Worm (Caenorhabditis elegans) whole organism, young adult: ENCODE data around the gene ZK669.2.

ENCODE experiments used
- B0019.2 ChIP-seq: fragments of 200-800 bp; sonication (Bioruptor generic); conservative IDR thresholded peaks from 2 replicates; pipeline ENCODE4 v1.3.6; 2022; ENCODE audit warnings: missing genetic modification reagents, missing genetic modification characterization, missing compliant biosample characterization
- C06A6.2 ChIP-seq: fragments of 200-800 bp; sonication (Bioruptor generic); conservative IDR thresholded peaks from 2 replicates; pipeline ENCODE4 v1.3.6; 2022; ENCODE audit warnings: missing genetic modification characterization, missing compliant biosample characterization
- C17E4.6 ChIP-seq: fragments of 200-800 bp; sonication (Bioruptor generic); IDR thresholded peaks from 2 replicates; pipeline ENCODE4 v1.3.6; 2022; ENCODE audit warnings: missing genetic modification reagents, missing genetic modification characterization, missing compliant biosample characterization
- F33H1.4 ChIP-seq: fragments of 200-800 bp; sonication (Bioruptor generic); IDR thresholded peaks from 2 replicates; pipeline ENCODE4 v1.3.6; 2022; ENCODE audit warnings: missing genetic modification reagents, missing genetic modification characterization, missing compliant biosample characterization
- F39B2.1 ChIP-seq: fragments of 200-800 bp; sonication (Bioruptor generic); IDR thresholded peaks from 2 replicates; pipeline ENCODE4 v1.3.6; 2022; ENCODE audit warnings: missing genetic modification reagents, missing genetic modification characterization, missing compliant biosample characterization
- F49E8.2 ChIP-seq: sonication (generic microtip); optimal IDR thresholded peaks from 3 replicates; lab custom pipeline; 2017; ENCODE audit warnings: missing genetic modification characterization, mild to moderate bottlenecking, missing compliant biosample characterization, antibody characterized with exemption, moderate library complexity; ENCODE audit not compliant: insufficient read depth
- F52B5.7 ChIP-seq: sonication (generic microtip); optimal IDR thresholded peaks from 2 replicates; lab custom pipeline; 2016; ENCODE audit warnings: mild to moderate bottlenecking, missing genetic modification characterization, missing compliant biosample characterization
- F55B11.4 ChIP-seq: sonication (generic microtip); optimal IDR thresholded peaks from 2 replicates; lab custom pipeline; 2016; ENCODE audit warnings: missing compliant biosample characterization, missing genetic modification characterization, borderline replicate concordance; ENCODE audit not compliant: insufficient read depth
- Y56A3A.18 ChIP-seq: fragments of 200-800 bp; sonication (Bioruptor generic); IDR thresholded peaks from 2 replicates; pipeline ENCODE4 v1.3.6; 2022; ENCODE audit warnings: missing genetic modification reagents, missing genetic modification characterization, missing compliant biosample characterization
- Y67H2A.10 ChIP-seq: fragments of 200-800 bp; sonication (Bioruptor generic); conservative IDR thresholded peaks from 2 replicates; pipeline ENCODE4 v1.3.6; 2022; ENCODE audit warnings: missing genetic modification reagents, missing genetic modification characterization, missing compliant biosample characterization
- Y79H2A.3 ChIP-seq: fragments of 200-800 bp; sonication (Bioruptor generic); conservative IDR thresholded peaks from 2 replicates; pipeline ENCODE4 v1.3.6; 2022; ENCODE audit warnings: missing genetic modification reagents, missing genetic modification characterization, missing compliant biosample characterization
- ZK185.1 ChIP-seq: sonication (generic microtip); optimal IDR thresholded peaks from 2 replicates; lab custom pipeline; 2016; ENCODE audit warnings: mild to moderate bottlenecking, missing genetic modification characterization, missing compliant biosample characterization; ENCODE audit not compliant: poor library complexity, severe bottlenecking
- ama-1 ChIP-seq, 3 experiments: fragments of 150-350 bp in 1 of 3; sonication (generic microtip) in 2 of 3; optimal IDR thresholded peaks; 2 replicates each; lab custom pipeline; 2014 to 2018; ENCODE audit warnings: missing biosample characterization in 2 of 3, missing genetic modification characterization in 2 of 3, missing genetic modification reagents in 2 of 3
- attf-3 ChIP-seq: fragments of 200-800 bp; sonication (Bioruptor generic); conservative IDR thresholded peaks from 2 replicates; pipeline ENCODE4 v1.3.6; 2022; ENCODE audit warnings: missing genetic modification reagents, missing genetic modification characterization, missing compliant biosample characterization
- bed-2 ChIP-seq: fragments of 200-800 bp; sonication (Bioruptor generic); IDR thresholded peaks from 2 replicates; pipeline ENCODE4 v1.3.6; 2022; ENCODE audit warnings: missing genetic modification reagents, missing genetic modification characterization, missing compliant biosample characterization
- ceh-100 ChIP-seq: fragments of 200-800 bp; sonication (Bioruptor generic); IDR thresholded peaks from 2 replicates; pipeline ENCODE4 v1.3.6; 2022; ENCODE audit warnings: missing genetic modification reagents, missing genetic modification characterization, missing compliant biosample characterization
- egl-44 ChIP-seq: fragments of 200-800 bp; sonication (Bioruptor generic); IDR thresholded peaks from 2 replicates; pipeline ENCODE4 v1.3.6; 2022; ENCODE audit warnings: missing genetic modification reagents, missing genetic modification characterization, missing compliant biosample characterization
- ekl-4 ChIP-seq: fragments of 200-800 bp; sonication (Bioruptor generic); IDR thresholded peaks from 2 replicates; pipeline ENCODE4 v1.3.6; 2022; ENCODE audit warnings: missing genetic modification reagents, missing genetic modification characterization, missing compliant biosample characterization
- ets-4 ChIP-seq: fragments of 200-800 bp; sonication (Bioruptor generic); optimal IDR thresholded peaks from 2 replicates; lab custom pipeline; 2018; ENCODE audit warnings: mild to moderate bottlenecking, missing genetic modification characterization, missing compliant biosample characterization
- him-1 ChIP-seq: sonication (generic microtip); optimal IDR thresholded peaks from 2 replicates; lab custom pipeline; 2016; ENCODE audit warnings: missing genotype, missing genetic modification reagents, missing genetic modification characterization, missing compliant biosample characterization
- let-607 ChIP-seq, 2 experiments: fragments of 200-800 bp in 1 of 2; sonication (Bioruptor generic) in 1 of 2; sonication (generic microtip) in 1 of 2; optimal IDR thresholded peaks; 2 replicates each; lab custom pipeline; 2016 to 2018; ENCODE audit warnings: mild to moderate bottlenecking in 2 of 2, missing compliant biosample characterization in 2 of 2, missing genetic modification characterization in 2 of 2, moderate library complexity in 2 of 2, missing genotype in 1 of 2
- lin-26 ChIP-seq: fragments of 200-800 bp; sonication (Bioruptor generic); IDR thresholded peaks from 2 replicates; pipeline ENCODE4 v1.3.6; 2022; ENCODE audit warnings: missing genetic modification reagents, missing genetic modification characterization, missing compliant biosample characterization
- lin-40 ChIP-seq: sonication (generic microtip); optimal IDR thresholded peaks from 2 replicates; lab custom pipeline; 2016; ENCODE audit warnings: missing genetic modification characterization, mild to moderate bottlenecking, missing compliant biosample characterization, missing genotype, missing genetic modification reagents
- lin-54 ChIP-seq: fragments of 200-800 bp; sonication (Bioruptor generic); optimal IDR thresholded peaks from 2 replicates; lab custom pipeline; 2018; ENCODE audit warnings: mild to moderate bottlenecking, missing genetic modification characterization, missing compliant biosample characterization
- madf-6 ChIP-seq: fragments of 200-800 bp; sonication (Bioruptor generic); IDR thresholded peaks from 2 replicates; pipeline ENCODE4 v1.3.6; 2022; ENCODE audit warnings: missing genetic modification reagents, missing genetic modification characterization, missing compliant biosample characterization
- madf-8 ChIP-seq: fragments of 200-800 bp; sonication (Bioruptor generic); conservative IDR thresholded peaks from 2 replicates; pipeline ENCODE4 v1.3.6; 2022; ENCODE audit warnings: missing genetic modification reagents, missing genetic modification characterization, missing compliant biosample characterization
- mcd-1 ChIP-seq: fragments of 200-800 bp; sonication (Bioruptor generic); IDR thresholded peaks from 2 replicates; pipeline ENCODE4 v1.3.6; 2022; ENCODE audit warnings: missing genetic modification reagents, missing genetic modification characterization, missing compliant biosample characterization
- mel-28 ChIP-seq: sonication (generic microtip); optimal IDR thresholded peaks from 2 replicates; lab custom pipeline; 2016; ENCODE audit warnings: borderline replicate concordance, mild to moderate bottlenecking, missing genetic modification characterization, missing compliant biosample characterization
- mes-4 ChIP-seq: sonication (generic microtip); optimal IDR thresholded peaks from 2 replicates; lab custom pipeline; 2016; ENCODE audit warnings: missing genotype, missing genetic modification characterization, missing compliant biosample characterization
- nfya-2 ChIP-seq: fragments of 200-800 bp; sonication (Bioruptor generic); IDR thresholded peaks from 2 replicates; pipeline ENCODE4 v1.3.6; 2022; ENCODE audit warnings: missing genetic modification reagents, missing genetic modification characterization, missing compliant biosample characterization
- pbrm-1 ChIP-seq: fragments of 200-800 bp; sonication (Bioruptor generic); IDR thresholded peaks from 2 replicates; pipeline ENCODE4 v1.3.6; 2022; ENCODE audit warnings: missing genetic modification reagents, missing genetic modification characterization, missing compliant biosample characterization
- pha-4 ChIP-seq: fragments of 150-350 bp; sonication (generic microtip); optimal IDR thresholded peaks from 2 replicates; lab custom pipeline; 2014; ENCODE audit warnings: missing biosample characterization, missing genetic modification reagents, missing genetic modification characterization
- sdz-38 ChIP-seq: sonication (generic microtip); optimal IDR thresholded peaks from 2 replicates; lab custom pipeline; 2016; ENCODE audit warnings: missing genotype, missing genetic modification characterization, missing compliant biosample characterization
- snpc-4 ChIP-seq, 5 experiments: fragments of 150-350 bp in 1 of 5; sonication (generic microtip) in 4 of 5; optimal IDR thresholded peaks; 2 replicates each; lab custom pipeline; 2014 to 2018; ENCODE audit warnings: missing genetic modification characterization in 5 of 5, missing biosample characterization in 3 of 5, antibody characterized with exemption in 2 of 5, mild to moderate bottlenecking in 2 of 5, missing compliant biosample characterization in 2 of 5, missing genotype in 2 of 5, moderate library complexity in 2 of 5, missing genetic modification reagents in 1 of 5
- unc-130 ChIP-seq: sonication (generic microtip); optimal IDR thresholded peaks from 2 replicates; lab custom pipeline; 2016; ENCODE audit warnings: missing genetic modification reagents, missing genetic modification characterization, missing compliant biosample characterization
- unc-62 ChIP-seq: fragments of 150-350 bp; optimal IDR thresholded peaks from 2 replicates; lab custom pipeline; 2014; ENCODE audit warnings: missing biosample characterization, missing genetic modification reagents, missing genetic modification characterization
- xnd-1 ChIP-seq: sonication (generic microtip); optimal IDR thresholded peaks from 2 replicates; lab custom pipeline; 2016; ENCODE audit warnings: missing genotype, missing genetic modification reagents, missing genetic modification characterization, missing compliant biosample characterization
- zfh-2 ChIP-seq: fragments of 200-800 bp; sonication (Bioruptor generic); conservative IDR thresholded peaks from 2 replicates; pipeline ENCODE4 v1.3.6; 2022; ENCODE audit warnings: missing genetic modification reagents, missing genetic modification characterization, missing compliant biosample characterization
- ztf-3 ChIP-seq: fragments of 200-800 bp; sonication (Bioruptor generic); optimal IDR thresholded peaks from 2 replicates; lab custom pipeline; 2018; ENCODE audit warnings: mild to moderate bottlenecking, missing genetic modification characterization, missing compliant biosample characterization

Gene ZK669.2

ce11 chrII:7955548-7955947 is 17.6 kb upstream of the ZK669.2 start:
- TF ChIP-seq lin-40 (tag; lab: Kevin White, UChicago) (no peak), ceh-100 (GFP tag; lab: Robert Waterston, UW) (no peak), pha-4 (tag; lab: Kevin White, UChicago) (no peak), ZK185.1 (tag; lab: Kevin White, UChicago) (no peak), bed-2 (GFP tag; lab: Robert Waterston, UW) (no peak), Y67H2A.10 (GFP tag; lab: Robert Waterston, UW) (no peak)
- TF ChIP-seq, all 124 proteins: peak for 0

- TF ChIP-seq pha-4 (tag; lab: Kevin White, UChicago) (no peak), F49E8.2 (tag; lab: Kevin White, UChicago) (no peak), pbrm-1 (GFP tag; lab: Robert Waterston, UW) (no peak)
Measured at ce11 chrII:7948278-7948677, 10.3 kb upstream of the ZK669.2 start.

- TF ChIP-seq ztf-3 (GFP tag; lab: Kevin White, UChicago) (no peak), F52B5.7 (tag; lab: Kevin White, UChicago) (no peak), ets-4 (GFP tag; lab: Kevin White, UChicago) (no peak), Y56A3A.18 (GFP tag; lab: Robert Waterston, UW) (no peak), nfya-2 (GFP tag; lab: Robert Waterston, UW) (no peak), C06A6.2 (GFP tag; lab: Robert Waterston, UW) (no peak), mcd-1 (GFP tag; lab: Robert Waterston, UW) (no peak), zfh-2 (GFP tag; lab: Robert Waterston, UW) (no peak), lin-54 (no peak), bed-2 (GFP tag; lab: Robert Waterston, UW) (no peak)
Measured at ce11 chrII:7946830-7947425, 8.9 kb upstream of the ZK669.2 start, which contains the start of gene ZK669.5. ZK669.5 (minus strand) TSS chrII:7946880.

- TF ChIP-seq lin-54 = peak; percentile 95
- 0 out of 2 replicates have a peak, but pooled peaks have one; percentile 24 for TF ChIP-seq attf-3 (GFP tag; lab: Robert Waterston, UW)
- peak; percentile 49 for TF ChIP-seq him-1
- TF ChIP-seq egl-44 = no peak
- no peak for TF ChIP-seq unc-130
- peak; percentile 81 for TF ChIP-seq mcd-1 (GFP tag; lab: Robert Waterston, UW)
- no peak for TF ChIP-seq F55B11.4 (tag; lab: Kevin White, UChicago)
- no peak for TF ChIP-seq ama-1 (optimal IDR thresholded peaks at IDR 0.05; lab: Kevin White, UChicago)
- TF ChIP-seq ama-1 (GFP tag; optimal IDR thresholded peaks at IDR 0.05; lab: Kevin White, UChicago) = no peak
- peak in 1 of 2 experiments; percentile 10 for TF ChIP-seq let-607 (tag; optimal IDR thresholded peaks at IDR 0.05; lab: Kevin White, UChicago)
- TF ChIP-seq xnd-1 (tag; lab: Kevin White, UChicago) = peak; percentile 40
- TF ChIP-seq lin-26 = no peak
- TF ChIP-seq Y79H2A.3 (GFP tag; lab: Robert Waterston, UW) = no peak
- TF ChIP-seq B0019.2 = no peak
- no peak for TF ChIP-seq madf-6 (GFP tag; lab: Robert Waterston, UW)
- peak; percentile 55; the same call in 1 of the 2 replicates for TF ChIP-seq Y56A3A.18 (GFP tag; lab: Robert Waterston, UW)
- no peak for TF ChIP-seq mel-28 (tag; lab: Kevin White, UChicago)
- peak; percentile 58 for TF ChIP-seq ZK185.1 (tag; lab: Kevin White, UChicago)
- TF ChIP-seq C17E4.6 = no peak
- TF ChIP-seq unc-62 (GFP tag; lab: Kevin White, UChicago) = no peak
- no peak for TF ChIP-seq sdz-38 (tag; lab: Kevin White, UChicago)
- TF ChIP-seq mes-4 (tag; lab: Kevin White, UChicago) = no peak
- TF ChIP-seq snpc-4 (GFP tag; optimal IDR thresholded peaks at IDR 0.05; lab: Kevin White, UChicago) = no peak
- peak in 1 of 4 experiments; percentile 34 for TF ChIP-seq snpc-4 (tag; optimal IDR thresholded peaks at IDR 0.05; lab: Kevin White, UChicago)
- no peak for TF ChIP-seq F49E8.2 (tag; lab: Kevin White, UChicago)
- no peak for TF ChIP-seq F39B2.1 (GFP tag; lab: Robert Waterston, UW)
- peak; percentile 31; the same call in 1 of the 2 replicates for TF ChIP-seq ceh-100 (GFP tag; lab: Robert Waterston, UW)
- no peak for TF ChIP-seq ekl-4
- peak; percentile 58 for TF ChIP-seq F33H1.4
- TF ChIP-seq madf-8 = peak; percentile 20; the same call in 1 of the 2 replicates
Measured at ce11 chrII:7945168-7945567, 7.2 kb upstream of the ZK669.2 start, which contains the start of gene dbt-1. dbt-1 (minus strand) TSS chrII:7945206.
